Fruit fly (Drosophila melanogaster): ENCODE measurements around the gene CG14563.
A peak's percentile ranks its signal among the peaks of the same experiment; 100 is the strongest.

Gene CG14563

dm6 chr3L:21839720-21840641 lies 2.2 kb downstream of the CG14563 start (continued):
- no peak for TF ChIP-seq Trl (optimal IDR thresholded peaks at IDR 0.05)
- peak; percentile 90 for TF ChIP-seq Trl (GFP tag; optimal IDR thresholded peaks at IDR 0.05)
- TF ChIP-seq CG13775 (GFP tag; optimal IDR thresholded peaks at IDR 0.05), result peak; percentile 92
- 0 out of 3 replicates have a peak, but pooled peaks have one; percentile 30 for TF ChIP-seq mld (GFP tag; IDR thresholded peaks at IDR 0.05; ENCODE audit: partially characterized antibody)
- peak; percentile 92 for TF ChIP-seq seq (GFP tag; IDR thresholded peaks at IDR 0.05)

DNA sequence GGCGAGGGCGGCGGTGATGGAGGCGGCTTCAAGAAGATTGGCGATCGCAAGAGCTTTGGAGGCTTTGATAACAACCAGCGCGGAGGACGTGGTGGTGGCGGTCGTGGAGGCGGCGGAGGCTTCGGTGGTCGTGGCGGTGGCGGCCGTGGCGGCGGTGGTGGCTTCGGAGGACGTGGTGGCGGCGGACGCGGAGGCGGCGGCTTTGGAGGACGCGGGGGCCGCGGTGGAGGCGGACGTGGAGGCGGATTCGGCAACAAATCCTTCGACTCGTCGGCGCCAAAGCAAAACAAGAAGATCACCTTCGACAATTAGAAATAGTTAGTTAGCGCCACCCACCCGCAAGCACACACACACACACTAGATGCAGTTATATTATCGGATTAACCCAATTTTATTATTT lies 6.6 kb downstream of the CG14563 start:
- TF ChIP-seq Med (GFP tag) (peak; percentile 69), bigmax (GFP tag; optimal IDR thresholded peaks at IDR 0.05) (no peak), Opbp (GFP tag; IDR thresholded peaks at IDR 0.05; ENCODE audit: partially characterized antibody) (peak; percentile 27; the same call in 1 of the 3 replicates), HLH4C (GFP tag; IDR thresholded peaks at IDR 0.05; ENCODE audit: partially characterized antibody) (0 out of 3 replicates have a peak, but pooled peaks have one; percentile 29), Dfd (GFP tag; optimal IDR thresholded peaks at IDR 0.05) (peak in 1 of 2 experiments; percentile 79), CG16813 (GFP tag; IDR thresholded peaks at IDR 0.05; ENCODE audit: partially characterized antibody) (no peak), CG6791 (GFP tag; IDR thresholded peaks at IDR 0.05; ENCODE audit: partially characterized antibody) (no peak), zfh1 (GFP tag; IDR thresholded peaks at IDR 0.05) (0 out of 3 replicates have a peak, but pooled peaks have one; percentile 12), Dref (GFP tag; IDR thresholded peaks at IDR 0.05) (0 out of 2 replicates have a peak, but pooled peaks have one; percentile 13)

DNA sequence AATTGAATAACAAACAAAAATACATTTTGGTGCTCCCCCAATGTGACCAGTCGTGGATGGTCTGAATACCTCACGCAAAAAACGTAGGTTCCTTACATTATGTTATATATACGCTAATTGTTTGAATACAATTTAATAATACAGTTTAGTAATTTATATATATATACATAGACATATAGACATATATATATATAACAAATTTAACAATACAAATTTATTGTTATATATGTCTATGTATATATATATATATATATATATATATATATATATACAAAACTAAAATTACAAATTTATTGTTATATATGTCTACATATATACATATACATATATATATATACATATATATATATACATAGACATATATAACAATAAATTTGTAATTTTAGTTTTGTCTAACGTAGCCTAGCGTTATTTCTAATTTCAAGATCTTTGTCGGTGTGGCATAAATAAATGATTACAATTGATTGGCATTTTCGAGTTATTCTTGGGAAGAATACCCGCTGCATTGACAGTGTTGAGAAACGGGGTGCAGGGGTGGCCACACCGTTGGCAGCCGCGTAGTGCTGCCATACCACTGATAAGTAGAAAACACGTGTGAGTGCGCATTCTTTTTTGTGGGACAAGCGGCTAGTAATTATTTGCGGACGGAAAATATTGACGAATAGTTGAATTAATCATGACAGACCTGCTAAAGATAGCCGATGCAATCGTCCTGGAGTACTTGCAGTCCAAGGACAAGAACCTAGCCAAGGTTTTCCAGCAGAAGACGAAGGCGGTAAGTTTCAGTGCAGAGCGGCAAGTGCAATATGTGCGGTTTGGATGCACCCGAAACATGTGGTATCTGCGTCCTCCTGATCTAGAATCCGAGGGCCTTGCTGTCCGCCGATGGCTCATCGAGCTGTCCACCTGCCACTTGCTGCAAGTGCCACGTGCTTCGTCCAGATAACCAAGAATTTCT lies 9.7 kb downstream of the CG14563 start, which contains the start of the genes CG7148 and Nopp140:
TSS of gene CG7148 (minus strand) at position 51 of the 958 bp plus-strand sequence.
TSS of gene Nopp140 (plus strand) at position 572 of the 958 bp plus-strand sequence.
- TF ChIP-seq amos (GFP tag; IDR thresholded peaks at IDR 0.05; ENCODE audit: partially characterized antibody) (peak; percentile 34; the same call in 1 of the 2 replicates), lab (GFP tag; optimal IDR thresholded peaks at IDR 0.05) (peak; percentile 84), Oaz (GFP tag; IDR thresholded peaks at IDR 0.05) (no peak), CG42726 (GFP tag; IDR thresholded peaks at IDR 0.05; ENCODE audit: partially characterized antibody) (peak; percentile 35; the same call in 1 of the 2 replicates), CG17912 (GFP tag; optimal IDR thresholded peaks at IDR 0.05) (peak; percentile 78), tgo (GFP tag; IDR thresholded peaks at IDR 0.05) (peak; percentile 59), CG1647 (GFP tag; optimal IDR thresholded peaks at IDR 0.05) (peak; percentile 61), CG12071 (GFP tag; optimal IDR thresholded peaks at IDR 0.05) (peak; percentile 54), tio (GFP tag; optimal IDR thresholded peaks at IDR 0.05) (no peak), CG10565 (GFP tag; optimal IDR thresholded peaks at IDR 0.05) (no peak), ase (GFP tag; IDR thresholded peaks at IDR 0.05) (peak; percentile 44; the same call in 1 of the 3 replicates), Fer2 (tag; optimal IDR thresholded peaks at IDR 0.05) (peak; percentile 44), CHES-1-like (GFP tag; optimal IDR thresholded peaks at IDR 0.05) (peak; percentile 59), Dll (GFP tag; IDR thresholded peaks at IDR 0.05; ENCODE audit: partially characterized antibody) (0 out of 4 replicates have a peak, but pooled peaks have one; percentile 35), Nf-YC (tag; optimal IDR thresholded peaks at IDR 0.05) (peak; percentile 59), ranshi (GFP tag; IDR thresholded peaks at IDR 0.05) (peak; percentile 60), CG8359 (GFP tag; optimal IDR thresholded peaks at IDR 0.05; ENCODE audit: borderline replicate concordance) (no peak), crol (GFP tag; IDR thresholded peaks at IDR 0.05) (no peak), Hmx (GFP tag; optimal IDR thresholded peaks at IDR 0.05) (no peak), CG10654 (GFP tag; optimal IDR thresholded peaks at IDR 0.05) (peak; percentile 48), CG10267 (tag; optimal IDR thresholded peaks at IDR 0.05) (peak; percentile 96), danr (GFP tag; IDR thresholded peaks at IDR 0.05) (no peak), run (tag; optimal IDR thresholded peaks at IDR 0.05) (no peak), Sox100B (GFP tag; optimal IDR thresholded peaks at IDR 0.05) (peak; percentile 3), CG14710 (tag; optimal IDR thresholded peaks at IDR 0.05) (peak; percentile 73), CG3163 (GFP tag; optimal IDR thresholded peaks at IDR 0.05) (peak; percentile 38), nom (GFP tag; optimal IDR thresholded peaks at IDR 0.05) (peak; percentile 46), CG11504 (tag; optimal IDR thresholded peaks at IDR 0.05) (no peak)

All from whole organism, embryonic.